Worm (Caenorhabditis elegans) whole organism, L1 larva: ENCODE results near the gene C32C4.3.

Experiments used
- C04F5.9 ChIP-seq: sonication (generic microtip); optimal IDR thresholded peaks from 2 replicates; lab custom pipeline; 2016; ENCODE audit warnings: missing genetic modification characterization, missing compliant biosample characterization
- C34B4.2 ChIP-seq: sonication (generic microtip); optimal IDR thresholded peaks from 2 replicates; lab custom pipeline; 2017; ENCODE audit warnings: mild to moderate bottlenecking, missing genetic modification characterization, missing compliant biosample characterization
- F16B12.6 ChIP-seq: fragments of 150-350 bp; optimal IDR thresholded peaks from 2 replicates; lab custom pipeline; 2014; ENCODE audit warnings: missing biosample characterization, missing genetic modification characterization
- Y116A8C.19 ChIP-seq: sonication (generic microtip); optimal IDR thresholded peaks from 2 replicates; lab custom pipeline; 2016; ENCODE audit warnings: missing compliant biosample characterization, missing genetic modification characterization, borderline replicate concordance
- aha-1 ChIP-seq: fragments of 150-350 bp; optimal IDR thresholded peaks from 2 replicates; lab custom pipeline; 2014; ENCODE audit warnings: missing biosample characterization, missing genetic modification characterization
- alr-1 ChIP-seq: fragments of 200-800 bp; sonication (Bioruptor generic); optimal IDR thresholded peaks from 2 replicates; lab custom pipeline; 2018; ENCODE audit warnings: borderline replicate concordance, mild to moderate bottlenecking, missing genetic modification characterization, missing compliant biosample characterization
- aly-2 ChIP-seq: fragments of 150-350 bp; optimal IDR thresholded peaks from 2 replicates; lab custom pipeline; 2014; ENCODE audit warnings: missing biosample characterization, missing genetic modification characterization
- ama-1 ChIP-seq: fragments of 150-350 bp; optimal IDR thresholded peaks from 2 replicates; lab custom pipeline; 2014
- ceh-63 ChIP-seq: fragments of 200-800 bp; sonication (Bioruptor generic); optimal IDR thresholded peaks from 2 replicates; lab custom pipeline; 2018; ENCODE audit warnings: mild to moderate bottlenecking, missing genetic modification characterization, missing compliant biosample characterization
- ceh-8 ChIP-seq: fragments of 200-800 bp; sonication (Bioruptor generic); optimal IDR thresholded peaks from 2 replicates; lab custom pipeline; 2018; ENCODE audit warnings: mild to moderate bottlenecking, missing genetic modification characterization, moderate library complexity, missing compliant biosample characterization
- ceh-82 ChIP-seq, 3 experiments: fragments of 150-350 bp in 1 of 3; sonication (generic microtip) in 2 of 3; optimal IDR thresholded peaks; 2 replicates each; lab custom pipeline; 2014 to 2017; ENCODE audit warnings: missing biosample characterization in 3 of 3, missing genetic modification characterization in 3 of 3
- ces-1 ChIP-seq: fragments of 150-350 bp; optimal IDR thresholded peaks from 2 replicates; lab custom pipeline; 2014; ENCODE audit warnings: missing biosample characterization, missing genetic modification reagents, missing genetic modification characterization
- dpl-1 ChIP-seq, 3 experiments: fragments of 150-350 bp in 2 of 3; sonication (generic microtip) in 1 of 3; optimal IDR thresholded peaks; 2 replicates each; lab custom pipeline; 2014 to 2017; ENCODE audit warnings: missing biosample characterization in 3 of 3, missing genetic modification characterization in 3 of 3, missing genetic modification reagents in 3 of 3
- efl-1 ChIP-seq, 4 experiments: fragments of 150-350 bp; optimal IDR thresholded peaks in 3 of 4; peaks in 1 of 4; 1 replicate in 1 of 4; 2 replicates in 3 of 4; lab custom pipeline; 2014; ENCODE audit warnings: missing biosample characterization in 2 of 4, missing genetic modification characterization in 2 of 4, missing genetic modification reagents in 2 of 4
- efl-3 ChIP-seq: fragments of 200-800 bp; sonication (Bioruptor generic); optimal IDR thresholded peaks from 2 replicates; lab custom pipeline; 2018; ENCODE audit warnings: mild to moderate bottlenecking, missing genetic modification characterization, missing compliant biosample characterization
- egl-13 ChIP-seq: sonication (generic microtip); optimal IDR thresholded peaks from 2 replicates; lab custom pipeline; 2016; ENCODE audit warnings: missing genotype, missing genetic modification reagents, missing genetic modification characterization, missing compliant biosample characterization
- elt-3 ChIP-seq, 6 experiments: fragments of 150-350 bp in 1 of 6; sonication (generic microtip); optimal IDR thresholded peaks; 2 replicates each; lab custom pipeline; 2017 to 2018; ENCODE audit warnings: missing biosample characterization in 6 of 6, missing genetic modification characterization in 6 of 6, inconsistent platforms in 1 of 6
- fkh-8 ChIP-seq: sonication (generic microtip); optimal IDR thresholded peaks from 2 replicates; lab custom pipeline; 2016; ENCODE audit warnings: mild to moderate bottlenecking, missing genetic modification characterization, missing compliant biosample characterization
- grh-1 ChIP-seq: fragments of 200-800 bp; sonication (Bioruptor generic); IDR thresholded peaks from 2 replicates; pipeline ENCODE4 v1.3.6; 2022; ENCODE audit warnings: missing genetic modification reagents, missing genetic modification characterization, missing compliant biosample characterization
- hlh-17 ChIP-seq: fragments of 200-800 bp; sonication (Bioruptor generic); optimal IDR thresholded peaks from 2 replicates; lab custom pipeline; 2018; ENCODE audit warnings: missing genetic modification characterization, mild to moderate bottlenecking, missing compliant biosample characterization, moderate library complexity, borderline replicate concordance
- hpl-2 ChIP-seq: fragments of 150-350 bp; optimal IDR thresholded peaks from 2 replicates; lab custom pipeline; 2014; ENCODE audit warnings: missing biosample characterization, missing genetic modification reagents, missing genetic modification characterization
- lin-13 ChIP-seq: fragments of 150-350 bp; optimal IDR thresholded peaks from 2 replicates; lab custom pipeline; 2014; ENCODE audit warnings: missing biosample characterization, missing genetic modification reagents, missing genetic modification characterization
- lin-15B ChIP-seq: fragments of 150-350 bp; sonication (generic microtip); optimal IDR thresholded peaks from 3 replicates; lab custom pipeline; 2014; ENCODE audit warnings: missing biosample characterization, missing genetic modification characterization
- lin-35 ChIP-seq, 2 experiments: fragments of 150-350 bp; optimal IDR thresholded peaks; 2 replicates each; lab custom pipeline; 2014; ENCODE audit warnings: missing biosample characterization in 2 of 2, missing genetic modification characterization in 2 of 2, missing genetic modification reagents in 2 of 2
- lir-3 ChIP-seq: sonication (generic microtip); optimal IDR thresholded peaks from 2 replicates; lab custom pipeline; 2016; ENCODE audit warnings: mild to moderate bottlenecking, missing genetic modification characterization, moderate library complexity, missing compliant biosample characterization; ENCODE audit not compliant: poor library complexity
- lsy-2 ChIP-seq, 2 experiments: fragments of 150-350 bp; optimal IDR thresholded peaks; 2 replicates each; lab custom pipeline; 2014; ENCODE audit warnings: missing biosample characterization in 2 of 2, missing genetic modification characterization in 2 of 2
- mab-9 ChIP-seq: fragments of 200-800 bp; sonication (Bioruptor generic); IDR thresholded peaks from 2 replicates; pipeline ENCODE4 v1.3.6; 2022; ENCODE audit warnings: missing genetic modification reagents, missing genetic modification characterization, missing compliant biosample characterization
- mdl-1 ChIP-seq, 2 experiments: fragments of 150-350 bp; optimal IDR thresholded peaks; 2 replicates each; lab custom pipeline; 2014 to 2017; ENCODE audit warnings: missing biosample characterization in 2 of 2, missing genetic modification characterization in 2 of 2, inconsistent platforms in 1 of 2
- mef-2 ChIP-seq: fragments of 150-350 bp; optimal IDR thresholded peaks from 2 replicates; lab custom pipeline; 2014; ENCODE audit warnings: missing biosample characterization, missing genetic modification characterization
- mep-1 ChIP-seq: fragments of 150-350 bp; optimal IDR thresholded peaks from 2 replicates; lab custom pipeline; 2014; ENCODE audit warnings: missing biosample characterization, missing genetic modification characterization
- nhr-20 ChIP-seq: sonication (generic microtip); optimal IDR thresholded peaks from 2 replicates; lab custom pipeline; 2016; ENCODE audit warnings: mild to moderate bottlenecking, missing genetic modification characterization, missing compliant biosample characterization
- nhr-237 ChIP-seq: fragments of 150-350 bp; optimal IDR thresholded peaks from 2 replicates; lab custom pipeline; 2014; ENCODE audit warnings: missing biosample characterization, missing genetic modification characterization
- nhr-28 ChIP-seq: fragments of 150-350 bp; optimal IDR thresholded peaks from 2 replicates; lab custom pipeline; 2014; ENCODE audit warnings: missing biosample characterization, missing genetic modification characterization
- nhr-47 ChIP-seq: sonication (generic microtip); optimal IDR thresholded peaks from 2 replicates; lab custom pipeline; 2016; ENCODE audit warnings: mild to moderate bottlenecking, missing genetic modification characterization, moderate library complexity, missing compliant biosample characterization
- nhr-76 ChIP-seq: sonication (generic microtip); optimal IDR thresholded peaks from 2 replicates; lab custom pipeline; 2017; ENCODE audit warnings: missing biosample characterization, missing genetic modification characterization
- nhr-77 ChIP-seq: fragments of 150-350 bp; optimal IDR thresholded peaks from 2 replicates; lab custom pipeline; 2014; ENCODE audit warnings: missing biosample characterization, missing genetic modification characterization
- nhr-85 ChIP-seq: sonication (generic microtip); peaks from one replicate; lab custom pipeline; 2016; ENCODE audit warnings: missing genetic modification characterization, inconsistent platforms, missing compliant biosample characterization
- nhr-90 ChIP-seq: sonication (generic microtip); optimal IDR thresholded peaks from 2 replicates; lab custom pipeline; 2016; ENCODE audit warnings: mild to moderate bottlenecking, missing genetic modification characterization, missing compliant biosample characterization; ENCODE audit not compliant: poor library complexity
- pag-3 ChIP-seq: sonication (generic microtip); optimal IDR thresholded peaks from 2 replicates; lab custom pipeline; 2017; ENCODE audit warnings: missing genetic modification characterization, mild to moderate bottlenecking, missing compliant biosample characterization, antibody characterized with exemption, borderline replicate concordance; ENCODE audit not compliant: insufficient read depth
- pqm-1 ChIP-seq: sonication (generic microtip); optimal IDR thresholded peaks from 3 replicates; lab custom pipeline; 2017; ENCODE audit warnings: missing biosample characterization, missing genetic modification characterization
- rnt-1 ChIP-seq: sonication (generic microtip); optimal IDR thresholded peaks from 2 replicates; lab custom pipeline; 2016; ENCODE audit warnings: mild to moderate bottlenecking, missing genetic modification characterization, moderate library complexity, missing compliant biosample characterization
- snpc-4 ChIP-seq: fragments of 150-350 bp; optimal IDR thresholded peaks from 2 replicates; lab custom pipeline; 2014; ENCODE audit warnings: missing biosample characterization, missing genetic modification characterization
- sox-4 ChIP-seq: sonication (generic microtip); optimal IDR thresholded peaks from 2 replicates; lab custom pipeline; 2016; ENCODE audit warnings: missing genetic modification characterization, missing compliant biosample characterization
- sptf-1 ChIP-seq: fragments of 150-350 bp; optimal IDR thresholded peaks from 2 replicates; lab custom pipeline; 2014; ENCODE audit warnings: missing biosample characterization, missing genetic modification characterization
- swsn-7 ChIP-seq: sonication (generic microtip); optimal IDR thresholded peaks from 2 replicates; lab custom pipeline; 2016; ENCODE audit warnings: missing genetic modification characterization, missing compliant biosample characterization
- tlp-1 ChIP-seq: fragments of 150-350 bp; optimal IDR thresholded peaks from 2 replicates; lab custom pipeline; 2014; ENCODE audit warnings: missing biosample characterization, missing genetic modification characterization
- unc-130 ChIP-seq: fragments of 150-350 bp; optimal IDR thresholded peaks from 2 replicates; lab custom pipeline; 2017; ENCODE audit warnings: missing biosample characterization, missing genetic modification characterization, inconsistent platforms
- unc-30 ChIP-seq: sonication (generic microtip); optimal IDR thresholded peaks from 2 replicates; lab custom pipeline; 2017; ENCODE audit warnings: missing biosample characterization, missing genetic modification characterization
- unc-62 ChIP-seq: fragments of 150-350 bp; optimal IDR thresholded peaks from 2 replicates; lab custom pipeline; 2014; ENCODE audit warnings: missing biosample characterization, missing genetic modification reagents, missing genetic modification characterization
- unc-98 ChIP-seq: fragments of 200-800 bp; sonication (Bioruptor generic); IDR thresholded peaks from 2 replicates; pipeline ENCODE4 v1.3.6; 2022; ENCODE audit warnings: missing genetic modification characterization, missing compliant biosample characterization
- zag-1 ChIP-seq: fragments of 150-350 bp; optimal IDR thresholded peaks from 2 replicates; lab custom pipeline; 2014; ENCODE audit warnings: missing biosample characterization, missing genetic modification characterization
- zip-4 ChIP-seq: fragments of 200-800 bp; sonication (Bioruptor generic); optimal IDR thresholded peaks from 2 replicates; lab custom pipeline; 2018; ENCODE audit warnings: mild to moderate bottlenecking, missing genetic modification characterization, moderate library complexity, missing compliant biosample characterization
- ztf-4 ChIP-seq: fragments of 150-350 bp; optimal IDR thresholded peaks from 2 replicates; lab custom pipeline; 2014; ENCODE audit warnings: missing biosample characterization, missing genetic modification characterization

C32C4.3 gene

DNA sequence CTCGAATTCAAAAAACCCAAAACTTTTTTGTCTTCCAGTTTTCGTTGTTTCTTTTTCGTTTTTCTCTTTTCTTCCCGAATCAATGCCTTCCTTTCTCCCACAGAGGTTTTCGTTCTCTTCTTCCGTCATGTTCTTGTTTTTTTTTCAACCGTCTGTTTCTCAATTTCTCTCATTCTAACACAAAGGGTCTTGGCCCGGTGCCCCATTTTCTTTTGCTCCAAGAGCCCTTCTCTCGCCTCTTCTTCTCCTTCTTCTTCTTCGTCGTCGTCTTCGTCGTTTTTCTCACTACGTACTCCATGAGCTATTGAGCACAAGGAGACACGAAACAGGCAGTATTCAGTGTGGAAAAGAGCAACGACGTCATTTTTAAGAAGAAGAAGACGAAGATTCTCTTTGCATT lies 30.5 kb upstream of the C32C4.3 start (continued):
- TF ChIP-seq zip-4 (GFP tag; lab: Kevin White, UChicago) (no peak), pqm-1 (tag; lab: Kevin White, UChicago) (no peak), nhr-77 (tag; lab: Kevin White, UChicago) (no peak), swsn-7 (tag; lab: Kevin White, UChicago) (no peak), Y116A8C.19 (tag; lab: Kevin White, UChicago) (no peak), lin-13 (no peak), nhr-90 (no peak), ztf-4 (tag; lab: Kevin White, UChicago) (no peak), sox-4 (tag; lab: Kevin White, UChicago) (no peak), dpl-1 (GFP tag; optimal IDR thresholded peaks at IDR 0.05; lab: Kevin White, UChicago) (peak in 1 of 3 experiments; percentile 12), lsy-2 (tag; optimal IDR thresholded peaks at IDR 0.05; lab: Kevin White, UChicago) (peak in 1 of 2 experiments; percentile 55), pag-3 (no peak), unc-62 (no peak), hlh-17 (GFP tag; lab: Kevin White, UChicago) (no peak), lin-15B (tag; lab: Kevin White, UChicago) (no peak), unc-30 (no peak), mef-2 (tag; lab: Kevin White, UChicago) (no peak), nhr-28 (no peak), rnt-1 (tag; lab: Kevin White, UChicago) (peak; percentile 28), alr-1 (tag; lab: Kevin White, UChicago) (no peak), nhr-85 (tag; lab: Kevin White, UChicago) (no peak), mdl-1 (tag; optimal IDR thresholded peaks at IDR 0.05; lab: Kevin White, UChicago) (no peak), F16B12.6 (tag; lab: Kevin White, UChicago) (no peak), mep-1 (tag; lab: Kevin White, UChicago) (peak; percentile 5), egl-13 (tag; lab: Kevin White, UChicago) (no peak), nhr-237 (tag; lab: Kevin White, UChicago) (no peak), C04F5.9 (tag; lab: Kevin White, UChicago) (no peak), aha-1 (tag; lab: Kevin White, UChicago) (no peak), sptf-1 (no peak), ces-1 (GFP tag; lab: Kevin White, UChicago) (no peak), efl-1 (optimal IDR thresholded peaks at IDR 0.05; lab: Kevin White, UChicago) (peak; percentile 13 to 29), efl-1 (GFP tag; optimal IDR thresholded peaks at IDR 0.05 in 1 of 2; lab: Kevin White, UChicago) (no peak), nhr-47 (tag; lab: Kevin White, UChicago) (peak; percentile 37), unc-130 (tag; lab: Kevin White, UChicago) (no peak), nhr-20 (tag; lab: Kevin White, UChicago) (no peak), grh-1 (GFP tag; lab: Robert Waterston, UW) (no peak), aly-2 (tag; lab: Kevin White, UChicago) (no peak), nhr-76 (tag; lab: Kevin White, UChicago) (no peak), ceh-82 (tag; optimal IDR thresholded peaks at IDR 0.05; lab: Kevin White, UChicago) (peak in 1 of 3 experiments; percentile 51), ceh-63 (no peak), lin-35 (GFP tag; optimal IDR thresholded peaks at IDR 0.05; lab: Kevin White, UChicago) (no peak), elt-3 (tag; optimal IDR thresholded peaks at IDR 0.05; lab: Kevin White, UChicago) (no peak), fkh-8 (tag; lab: Kevin White, UChicago) (peak; percentile 3), hpl-2 (GFP tag; lab: Kevin White, UChicago) (no peak), lir-3 (tag; lab: Kevin White, UChicago) (no peak), C34B4.2 (tag; lab: Kevin White, UChicago) (no peak), ceh-8 (no peak), unc-98 (no peak), snpc-4 (tag; lab: Kevin White, UChicago) (no peak), efl-3 (GFP tag; lab: Kevin White, UChicago) (no peak), mab-9 (GFP tag; lab: Robert Waterston, UW) (no peak), tlp-1 (tag; lab: Kevin White, UChicago) (no peak), ama-1 (lab: Kevin White, UChicago) (no peak), zag-1 (peak; percentile 3)
